Fruit fly (Drosophila melanogaster) whole organism, prepupa: ENCODE results near the gene Acp76A.

Experiments
- Blimp-1 ChIP-seq: fragments of 200-800 bp; sonication (Bioruptor generic); optimal IDR thresholded peaks from 3 replicates; lab custom pipeline; 2017; ENCODE audit warnings: missing biosample characterization, missing genetic modification characterization, mild to moderate bottlenecking, moderate library complexity, missing genetic modification reagents
- CG3032 ChIP-seq: fragments of 200-800 bp; optimal IDR thresholded peaks from 2 replicates; lab custom pipeline; 2019; ENCODE audit warnings: missing biosample characterization, mild to moderate bottlenecking, missing genetic modification characterization, moderate library complexity
- CG4318 ChIP-seq: fragments of 200-800 bp; sonication (Bioruptor generic); optimal IDR thresholded peaks from 3 replicates; lab custom pipeline; 2017; ENCODE audit warnings: missing biosample characterization, mild to moderate bottlenecking, missing genetic modification characterization
- CG6792 ChIP-seq: fragments of 200-800 bp; sonication (Bioruptor generic); optimal IDR thresholded peaks from 3 replicates; lab custom pipeline; 2016; ENCODE audit warnings: missing biosample characterization, missing genetic modification characterization
- CG8632 ChIP-seq: fragments of 200-800 bp; sonication (Bioruptor generic); optimal IDR thresholded peaks from 3 replicates; lab custom pipeline; 2016; ENCODE audit warnings: missing biosample characterization, missing genetic modification characterization
- Eip75B ChIP-seq: fragments of 200-800 bp; sonication (Bioruptor generic); optimal IDR thresholded peaks from 3 replicates; lab custom pipeline; 2016; ENCODE audit warnings: missing biosample characterization, missing genetic modification characterization
- Eip78C ChIP-seq: fragments of 200-800 bp; sonication (Bioruptor generic); peaks from one replicate; lab custom pipeline; 2016; ENCODE audit warnings: missing biosample characterization, missing genetic modification characterization
- Ets96B ChIP-seq: fragments of 200-800 bp; optimal IDR thresholded peaks from 2 replicates; lab custom pipeline; 2019; ENCODE audit warnings: missing biosample characterization, mild to moderate bottlenecking, missing genetic modification characterization, moderate library complexity
- Lpt ChIP-seq: fragments of 200-800 bp; sonication (Bioruptor generic); optimal IDR thresholded peaks from 3 replicates; lab custom pipeline; 2016; ENCODE audit warnings: missing biosample characterization, missing genetic modification characterization
- Sox102F ChIP-seq: fragments of 200-800 bp; sonication (Bioruptor generic); optimal IDR thresholded peaks from 2 replicates; lab custom pipeline; 2016; ENCODE audit warnings: missing biosample characterization, mild to moderate bottlenecking, missing genetic modification characterization
- acj6 ChIP-seq: fragments of 200-800 bp; sonication (Bioruptor generic); optimal IDR thresholded peaks from 3 replicates; lab custom pipeline; 2016; ENCODE audit warnings: missing biosample characterization, missing genetic modification characterization
- dsx ChIP-seq: fragments of 200-800 bp; optimal IDR thresholded peaks from 3 replicates; lab custom pipeline; 2019; ENCODE audit warnings: missing biosample characterization, mild to moderate bottlenecking, missing genetic modification characterization, moderate library complexity; ENCODE audit not compliant: poor library complexity, severe bottlenecking
- lz ChIP-seq: fragments of 200-800 bp; sonication (Bioruptor generic); optimal IDR thresholded peaks from 3 replicates; lab custom pipeline; 2016; ENCODE audit warnings: missing biosample characterization, missing genetic modification characterization
- net ChIP-seq: fragments of 200-800 bp; sonication (Bioruptor generic); optimal IDR thresholded peaks from 3 replicates; lab custom pipeline; 2016; ENCODE audit warnings: missing biosample characterization, missing genetic modification characterization
- pdm3 ChIP-seq: fragments of 200-800 bp; sonication (Bioruptor generic); optimal IDR thresholded peaks from 3 replicates; lab custom pipeline; 2016; ENCODE audit warnings: missing biosample characterization, missing genetic modification characterization
- ss ChIP-seq, 2 experiments: fragments of 200-800 bp; sonication (Bioruptor generic); optimal IDR thresholded peaks; 2 replicates in 1 of 2; 3 replicates in 1 of 2; lab custom pipeline; 2017 to 2018; ENCODE audit warnings: mild to moderate bottlenecking in 2 of 2, missing biosample characterization in 2 of 2, missing genetic modification characterization in 2 of 2, moderate library complexity in 1 of 2
- topi ChIP-seq: fragments of 200-800 bp; sonication (Bioruptor generic); optimal IDR thresholded peaks from 3 replicates; lab custom pipeline; 2016; ENCODE audit warnings: missing biosample characterization, missing genetic modification characterization

Acp76A gene

dm6 chr3L:19011174-19011573 lies 40.7 kb downstream of the Acp76A start (continued):
- no peak for TF ChIP-seq CG3032 (tag; lab: Kevin White, UChicago)
- TF ChIP-seq CG6792 (GFP tag; lab: Kevin White, UChicago) = no peak
- peak; percentile 8 for TF ChIP-seq topi (GFP tag; lab: Kevin White, UChicago)
- TF ChIP-seq lz = peak; percentile 16
- TF ChIP-seq Ets96B (tag; lab: Kevin White, UChicago) = peak; percentile 14
- no peak for TF ChIP-seq ss (GFP tag; optimal IDR thresholded peaks at IDR 0.05; lab: Kevin White, UChicago)
- peak; percentile 65 for TF ChIP-seq pdm3 (GFP tag; lab: Kevin White, UChicago)

dm6 chr3L:19008855-19009254 lies 43.0 kb downstream of the Acp76A start:
- TF ChIP-seq dsx = peak; percentile 32

- no peak for TF ChIP-seq Blimp-1
- no peak for TF ChIP-seq Ets96B (tag; lab: Kevin White, UChicago)
- no peak for TF ChIP-seq topi (GFP tag; lab: Kevin White, UChicago)
- TF ChIP-seq Lpt (GFP tag; lab: Kevin White, UChicago) = no peak
- TF ChIP-seq net (GFP tag; lab: Kevin White, UChicago) = no peak
- TF ChIP-seq, all 60 proteins: peak for 0
These were observed 46.4 kb downstream of the Acp76A start for dm6 chr3L:19005396-19005795.

- no peak for TF ChIP-seq acj6
- no peak for TF ChIP-seq Eip75B (GFP tag; lab: Kevin White, UChicago)
- TF ChIP-seq Sox102F = no peak
- no peak for TF ChIP-seq pdm3 (GFP tag; lab: Kevin White, UChicago)
- TF ChIP-seq CG8632 (GFP tag; lab: Kevin White, UChicago) = no peak
These were observed 47.7 kb downstream of the Acp76A start for dm6 chr3L:19004120-19004519.

dm6 chr3L:19003220-19003619 lies 48.6 kb downstream of the Acp76A start, which contains the start of gene SmydA-2:
TSS of gene SmydA-2 (minus strand) at chr3L:19003252.
- TF ChIP-seq Eip78C = peak; percentile 17
- TF ChIP-seq CG4318 (GFP tag; lab: Kevin White, UChicago) = no peak
- TF ChIP-seq Eip75B (GFP tag; lab: Kevin White, UChicago) = no peak
